Worm (Caenorhabditis elegans) whole organism, young adult: ENCODE measurements around the gene gipc-2.

Source experiments
- B0035.1 ChIP-seq: sonication (generic microtip); optimal IDR thresholded peaks from 2 replicates; lab custom pipeline; 2016; ENCODE audit warnings: missing genetic modification characterization, mild to moderate bottlenecking, missing compliant biosample characterization, missing genotype, missing genetic modification reagents
- B0261.1 ChIP-seq: sonication (generic microtip); optimal IDR thresholded peaks from 2 replicates; lab custom pipeline; 2016; ENCODE audit warnings: mild to moderate bottlenecking, missing genetic modification characterization, moderate library complexity, missing compliant biosample characterization
- C06A6.2 ChIP-seq: fragments of 200-800 bp; sonication (Bioruptor generic); conservative IDR thresholded peaks from 2 replicates; pipeline ENCODE4 v1.3.6; 2022; ENCODE audit warnings: missing genetic modification characterization, missing compliant biosample characterization
- D2030.7 ChIP-seq: fragments of 200-800 bp; sonication (Bioruptor generic); IDR thresholded peaks from 2 replicates; pipeline ENCODE4 v1.3.6; 2022; ENCODE audit warnings: missing genetic modification reagents, missing genetic modification characterization, missing compliant biosample characterization
- T26A5.8 ChIP-seq: sonication (generic microtip); optimal IDR thresholded peaks from 2 replicates; lab custom pipeline; 2016; ENCODE audit warnings: missing genetic modification characterization, missing compliant biosample characterization
- Y79H2A.3 ChIP-seq: fragments of 200-800 bp; sonication (Bioruptor generic); conservative IDR thresholded peaks from 2 replicates; pipeline ENCODE4 v1.3.6; 2022; ENCODE audit warnings: missing genetic modification reagents, missing genetic modification characterization, missing compliant biosample characterization
- akir-1 ChIP-seq: fragments of 200-800 bp; sonication (Bioruptor generic); optimal IDR thresholded peaks from 2 replicates; lab custom pipeline; 2018; ENCODE audit warnings: mild to moderate bottlenecking, missing genetic modification characterization, moderate library complexity, missing compliant biosample characterization
- ama-1 ChIP-seq, 3 experiments: fragments of 150-350 bp in 1 of 3; sonication (generic microtip) in 2 of 3; optimal IDR thresholded peaks; 2 replicates each; lab custom pipeline; 2014 to 2018; ENCODE audit warnings: missing biosample characterization in 2 of 3, missing genetic modification characterization in 2 of 3, missing genetic modification reagents in 2 of 3
- athp-1 ChIP-seq: sonication (generic microtip); optimal IDR thresholded peaks from 2 replicates; lab custom pipeline; 2017; ENCODE audit warnings: mild to moderate bottlenecking, missing genetic modification characterization, missing compliant biosample characterization
- cebp-1 ChIP-seq, 2 experiments: fragments of 200-800 bp in 1 of 2; sonication (Bioruptor generic) in 1 of 2; sonication (generic microtip) in 1 of 2; IDR thresholded peaks in 1 of 2; optimal IDR thresholded peaks in 1 of 2; 2 replicates each; pipeline versions ENCODE4 v1.3.6 to Lab custom; 2017 to 2022; ENCODE audit warnings: missing compliant biosample characterization in 2 of 2, missing genetic modification characterization in 2 of 2, mild to moderate bottlenecking in 1 of 2, missing genetic modification reagents in 1 of 2, moderate library complexity in 1 of 2
- ceh-100 ChIP-seq: fragments of 200-800 bp; sonication (Bioruptor generic); IDR thresholded peaks from 2 replicates; pipeline ENCODE4 v1.3.6; 2022; ENCODE audit warnings: missing genetic modification reagents, missing genetic modification characterization, missing compliant biosample characterization
- dox-1 ChIP-seq: fragments of 200-800 bp; sonication (Bioruptor generic); IDR thresholded peaks from 2 replicates; pipeline ENCODE4 v1.3.6; 2022; ENCODE audit warnings: missing genetic modification reagents, missing genetic modification characterization, missing compliant biosample characterization
- dpff-1 ChIP-seq: sonication (generic microtip); optimal IDR thresholded peaks from 2 replicates; lab custom pipeline; 2017; ENCODE audit warnings: mild to moderate bottlenecking, missing genetic modification characterization, missing compliant biosample characterization
- egl-18 ChIP-seq: fragments of 200-800 bp; sonication (Bioruptor generic); IDR thresholded peaks from 2 replicates; pipeline ENCODE4 v1.3.6; 2022; ENCODE audit warnings: missing genetic modification reagents, missing genetic modification characterization, missing compliant biosample characterization
- ekl-4 ChIP-seq: fragments of 200-800 bp; sonication (Bioruptor generic); IDR thresholded peaks from 2 replicates; pipeline ENCODE4 v1.3.6; 2022; ENCODE audit warnings: missing genetic modification reagents, missing genetic modification characterization, missing compliant biosample characterization
- fkh-3 ChIP-seq: sonication (generic microtip); optimal IDR thresholded peaks from 2 replicates; lab custom pipeline; 2016; ENCODE audit warnings: mild to moderate bottlenecking, missing genetic modification characterization, missing compliant biosample characterization
- him-1 ChIP-seq: sonication (generic microtip); optimal IDR thresholded peaks from 2 replicates; lab custom pipeline; 2016; ENCODE audit warnings: missing genotype, missing genetic modification reagents, missing genetic modification characterization, missing compliant biosample characterization
- hmg-1.2 ChIP-seq: fragments of 200-800 bp; sonication (Bioruptor generic); IDR thresholded peaks from 2 replicates; pipeline ENCODE4 v1.3.6; 2022; ENCODE audit warnings: missing genetic modification reagents, missing genetic modification characterization, missing compliant biosample characterization
- let-607 ChIP-seq, 2 experiments: fragments of 200-800 bp in 1 of 2; sonication (Bioruptor generic) in 1 of 2; sonication (generic microtip) in 1 of 2; optimal IDR thresholded peaks; 2 replicates each; lab custom pipeline; 2016 to 2018; ENCODE audit warnings: mild to moderate bottlenecking in 2 of 2, missing compliant biosample characterization in 2 of 2, missing genetic modification characterization in 2 of 2, moderate library complexity in 2 of 2, missing genotype in 1 of 2
- lin-35 ChIP-seq, 3 experiments: fragments of 150-350 bp in 2 of 3; sonication (generic microtip) in 1 of 3; optimal IDR thresholded peaks; 2 replicates each; lab custom pipeline; 2014 to 2018; ENCODE audit warnings: missing biosample characterization in 3 of 3, missing genetic modification characterization in 3 of 3, missing genetic modification reagents in 3 of 3
- lsy-27 ChIP-seq: sonication (generic microtip); optimal IDR thresholded peaks from 2 replicates; lab custom pipeline; 2017; ENCODE audit warnings: missing genetic modification characterization, mild to moderate bottlenecking, missing compliant biosample characterization, antibody characterized with exemption, missing genotype, borderline replicate concordance; ENCODE audit not compliant: insufficient read depth
- madf-3 ChIP-seq: fragments of 200-800 bp; sonication (Bioruptor generic); IDR thresholded peaks from 2 replicates; pipeline ENCODE4 v1.3.6; 2022; ENCODE audit warnings: missing genetic modification reagents, missing genetic modification characterization, missing compliant biosample characterization
- madf-6 ChIP-seq: fragments of 200-800 bp; sonication (Bioruptor generic); IDR thresholded peaks from 2 replicates; pipeline ENCODE4 v1.3.6; 2022; ENCODE audit warnings: missing genetic modification reagents, missing genetic modification characterization, missing compliant biosample characterization
- madf-8 ChIP-seq: fragments of 200-800 bp; sonication (Bioruptor generic); conservative IDR thresholded peaks from 2 replicates; pipeline ENCODE4 v1.3.6; 2022; ENCODE audit warnings: missing genetic modification reagents, missing genetic modification characterization, missing compliant biosample characterization
- mes-4 ChIP-seq: sonication (generic microtip); optimal IDR thresholded peaks from 2 replicates; lab custom pipeline; 2016; ENCODE audit warnings: missing genotype, missing genetic modification characterization, missing compliant biosample characterization
- mxl-1 ChIP-seq: sonication (generic microtip); optimal IDR thresholded peaks from 2 replicates; lab custom pipeline; 2016; ENCODE audit warnings: missing genetic modification characterization, missing compliant biosample characterization
- nfya-2 ChIP-seq: fragments of 200-800 bp; sonication (Bioruptor generic); IDR thresholded peaks from 2 replicates; pipeline ENCODE4 v1.3.6; 2022; ENCODE audit warnings: missing genetic modification reagents, missing genetic modification characterization, missing compliant biosample characterization
- nfyb-1 ChIP-seq: fragments of 200-800 bp; sonication (Bioruptor generic); IDR thresholded peaks from 2 replicates; pipeline ENCODE4 v1.3.6; 2022; ENCODE audit warnings: missing genetic modification reagents, missing genetic modification characterization, missing compliant biosample characterization
- nhr-120 ChIP-seq: fragments of 200-800 bp; sonication (Bioruptor generic); IDR thresholded peaks from 2 replicates; pipeline ENCODE4 v1.3.6; 2022; ENCODE audit warnings: missing genetic modification characterization, missing compliant biosample characterization
- nhr-179 ChIP-seq: sonication (generic microtip); optimal IDR thresholded peaks from 2 replicates; lab custom pipeline; 2016; ENCODE audit warnings: mild to moderate bottlenecking, missing genetic modification characterization, missing compliant biosample characterization
- nhr-80 ChIP-seq: sonication (generic microtip); optimal IDR thresholded peaks from 2 replicates; lab custom pipeline; 2016; ENCODE audit warnings: missing genetic modification characterization, missing compliant biosample characterization
- pbrm-1 ChIP-seq: fragments of 200-800 bp; sonication (Bioruptor generic); IDR thresholded peaks from 2 replicates; pipeline ENCODE4 v1.3.6; 2022; ENCODE audit warnings: missing genetic modification reagents, missing genetic modification characterization, missing compliant biosample characterization
- rcor-1 ChIP-seq: fragments of 200-800 bp; sonication (Bioruptor generic); IDR thresholded peaks from 2 replicates; pipeline ENCODE4 v1.3.6; 2022; ENCODE audit warnings: missing genetic modification reagents, missing genetic modification characterization, missing compliant biosample characterization
- rec-8 ChIP-seq, 2 experiments: sonication (generic microtip); optimal IDR thresholded peaks; 2 replicates each; lab custom pipeline; 2016; ENCODE audit warnings: mild to moderate bottlenecking in 2 of 2, missing genetic modification characterization in 2 of 2, missing genetic modification reagents in 2 of 2, missing genotype in 2 of 2, missing biosample characterization in 1 of 2, missing compliant biosample characterization in 1 of 2, moderate library complexity in 1 of 2
- sdz-38 ChIP-seq: sonication (generic microtip); optimal IDR thresholded peaks from 2 replicates; lab custom pipeline; 2016; ENCODE audit warnings: missing genotype, missing genetic modification characterization, missing compliant biosample characterization
- snpc-1.1 ChIP-seq: sonication (generic microtip); optimal IDR thresholded peaks from 2 replicates; lab custom pipeline; 2017; ENCODE audit warnings: missing genetic modification characterization, mild to moderate bottlenecking, missing compliant biosample characterization, antibody characterized with exemption, moderate library complexity, missing genotype, missing genetic modification reagents; ENCODE audit not compliant: insufficient read depth
- snpc-3.4 ChIP-seq: sonication (generic microtip); optimal IDR thresholded peaks from 2 replicates; lab custom pipeline; 2017; ENCODE audit warnings: missing genetic modification characterization, mild to moderate bottlenecking, missing compliant biosample characterization, antibody characterized with exemption, moderate library complexity, missing genotype, missing genetic modification reagents
- somi-1 ChIP-seq: fragments of 200-800 bp; sonication (Bioruptor generic); optimal IDR thresholded peaks from 2 replicates; lab custom pipeline; 2018; ENCODE audit warnings: mild to moderate bottlenecking, missing genetic modification characterization, missing compliant biosample characterization
- tlf-1 ChIP-seq: fragments of 200-800 bp; sonication (Bioruptor generic); optimal IDR thresholded peaks from 2 replicates; lab custom pipeline; 2018; ENCODE audit warnings: mild to moderate bottlenecking, missing genetic modification characterization, missing compliant biosample characterization
- zim-3 ChIP-seq: sonication (generic microtip); optimal IDR thresholded peaks from 2 replicates; lab custom pipeline; 2017; ENCODE audit warnings: mild to moderate bottlenecking, missing genetic modification characterization, moderate library complexity, missing compliant biosample characterization
- ztf-25 ChIP-seq: fragments of 200-800 bp; sonication (Bioruptor generic); IDR thresholded peaks from 2 replicates; pipeline ENCODE4 v1.3.6; 2022; ENCODE audit warnings: missing genetic modification reagents, missing genetic modification characterization, missing compliant biosample characterization
- ztf-28 ChIP-seq: fragments of 200-800 bp; sonication (Bioruptor generic); IDR thresholded peaks from 2 replicates; pipeline ENCODE4 v1.3.6; 2022; ENCODE audit warnings: missing genetic modification reagents, missing genetic modification characterization, missing compliant biosample characterization
- ztf-3 ChIP-seq: fragments of 200-800 bp; sonication (Bioruptor generic); optimal IDR thresholded peaks from 2 replicates; lab custom pipeline; 2018; ENCODE audit warnings: mild to moderate bottlenecking, missing genetic modification characterization, missing compliant biosample characterization

The gipc-2 gene

DNA sequence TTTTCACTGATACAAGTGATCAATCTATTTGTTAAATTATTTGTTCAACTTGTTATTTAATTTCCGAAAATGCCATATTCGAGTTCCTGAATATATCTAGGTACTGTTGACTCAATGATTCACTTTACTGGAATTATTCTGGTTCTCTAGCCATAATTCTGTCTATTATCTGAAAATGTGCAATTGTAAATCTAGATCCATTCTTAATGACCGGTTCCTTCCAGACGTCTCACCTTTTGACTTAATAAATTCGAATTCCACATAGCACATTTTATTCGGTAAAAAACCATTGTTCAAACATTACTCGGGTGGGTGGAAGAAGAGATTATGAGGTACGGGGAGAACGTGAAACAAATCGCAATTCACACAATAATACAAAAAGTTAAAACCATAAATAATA is 38.0 kb downstream of the gipc-2 start (continued):
- TF ChIP-seq somi-1 (no peak), cebp-1 (GFP tag; IDR thresholded peaks at IDR 0.05; lab: Robert Waterston, UW) (no peak), cebp-1 (tag; optimal IDR thresholded peaks at IDR 0.05; lab: Kevin White, UChicago) (peak; percentile 26), nfya-2 (no peak), lsy-27 (tag; lab: Kevin White, UChicago) (no peak), madf-6 (GFP tag; lab: Robert Waterston, UW) (peak; percentile 41; the same call in 1 of the 2 replicates), akir-1 (GFP tag; lab: Kevin White, UChicago) (no peak), mxl-1 (tag; lab: Kevin White, UChicago) (no peak), ztf-25 (GFP tag; lab: Robert Waterston, UW) (no peak), dpff-1 (tag; lab: Kevin White, UChicago) (no peak), hmg-1.2 (GFP tag; lab: Robert Waterston, UW) (peak; percentile 9; the same call in 1 of the 2 replicates), C06A6.2 (GFP tag; lab: Robert Waterston, UW) (no peak), rec-8 (tag; optimal IDR thresholded peaks at IDR 0.05; lab: Kevin White, UChicago) (no peak), him-1 (tag; lab: Kevin White, UChicago) (peak; percentile 43), ztf-28 (no peak), tlf-1 (peak; percentile 36), madf-8 (GFP tag; lab: Robert Waterston, UW) (no peak), nhr-80 (no peak), fkh-3 (tag; lab: Kevin White, UChicago) (no peak), nfyb-1 (GFP tag; lab: Robert Waterston, UW) (peak; percentile 37; the same call in 1 of the 2 replicates), snpc-1.1 (no peak), B0035.1 (tag; lab: Kevin White, UChicago) (no peak), pbrm-1 (GFP tag; lab: Robert Waterston, UW) (0 out of 2 replicates have a peak, but pooled peaks have one; percentile 26), mes-4 (no peak), ama-1 (optimal IDR thresholded peaks at IDR 0.05; lab: Kevin White, UChicago) (no peak), ama-1 (GFP tag; optimal IDR thresholded peaks at IDR 0.05; lab: Kevin White, UChicago) (peak in 1 of 2 experiments; percentile 23), nhr-179 (tag; lab: Kevin White, UChicago) (no peak), snpc-3.4 (tag; lab: Kevin White, UChicago) (no peak), B0261.1 (tag; lab: Kevin White, UChicago) (no peak), nhr-120 (GFP tag; lab: Robert Waterston, UW) (no peak), rcor-1 (GFP tag; lab: Robert Waterston, UW) (no peak), ekl-4 (no peak), zim-3 (tag; lab: Kevin White, UChicago) (no peak), D2030.7 (GFP tag; lab: Robert Waterston, UW) (no peak), sdz-38 (tag; lab: Kevin White, UChicago) (no peak), let-607 (tag; optimal IDR thresholded peaks at IDR 0.05; lab: Kevin White, UChicago) (no peak), ceh-100 (GFP tag; lab: Robert Waterston, UW) (peak; percentile 10; the same call in 1 of the 2 replicates), madf-3 (GFP tag; lab: Robert Waterston, UW) (peak; percentile 52; the same call in 1 of the 2 replicates), athp-1 (no peak), T26A5.8 (no peak), lin-35 (GFP tag; optimal IDR thresholded peaks at IDR 0.05; lab: Kevin White, UChicago) (no peak), Y79H2A.3 (no peak), dox-1 (GFP tag; lab: Robert Waterston, UW) (no peak), egl-18 (GFP tag; lab: Robert Waterston, UW) (no peak), ztf-3 (no peak)
- TF ChIP-seq, all 124 proteins: peak for 15
